Fruit fly (Drosophila melanogaster) whole organism, embryonic: ENCODE measurements around the gene Nse4.
A peak's percentile ranks its signal among the peaks of the same experiment; 100 is the strongest.

Source experiments
- Abd-B ChIP-seq: fragments of 200-800 bp; sonication (Bioruptor generic); optimal IDR thresholded peaks from 2 replicates; lab custom pipeline; 2018; ENCODE audit warnings: missing biosample characterization, mild to moderate bottlenecking, missing genetic modification characterization, moderate library complexity
- Aef1 ChIP-seq: fragments of 200-800 bp; sonication (Bioruptor generic); IDR thresholded peaks from 3 replicates; pipeline ENCODE4 v1.3.6; 2022; ENCODE audit warnings: missing biosample characterization, missing genetic modification characterization
- Bdp1 ChIP-seq: fragments of 200-800 bp; sonication (Bioruptor generic); optimal IDR thresholded peaks from 3 replicates; lab custom pipeline; 2016; ENCODE audit warnings: missing biosample characterization, missing genetic modification characterization
- CG10654 ChIP-seq: fragments of 200-800 bp; sonication (Bioruptor generic); optimal IDR thresholded peaks from 2 replicates; lab custom pipeline; 2016; ENCODE audit warnings: missing biosample characterization, missing genetic modification characterization
- CG11085 ChIP-seq: fragments of 200-800 bp; sonication (Bioruptor generic); IDR thresholded peaks from 2 replicates; pipeline ENCODE4 v1.3.6; 2022; ENCODE audit warnings: missing biosample characterization, missing genetic modification characterization
- CG11093 ChIP-seq: fragments of 200-800 bp; sonication (Bioruptor generic); IDR thresholded peaks from 3 replicates; pipeline ENCODE4 v1.3.6; 2022; ENCODE audit warnings: missing biosample characterization, missing genetic modification characterization
- CG12104 ChIP-seq: fragments of 200-800 bp; sonication (Bioruptor generic); optimal IDR thresholded peaks from 3 replicates; lab custom pipeline; 2016; ENCODE audit warnings: missing biosample characterization, missing genetic modification characterization
- CG13123 ChIP-seq: fragments of 200-800 bp; sonication (Bioruptor generic); optimal IDR thresholded peaks from 2 replicates; lab custom pipeline; 2016; ENCODE audit warnings: missing biosample characterization, missing genetic modification characterization
- CG14965 ChIP-seq: fragments of 200-800 bp; sonication (Bioruptor generic); optimal IDR thresholded peaks from 2 replicates; lab custom pipeline; 2016; ENCODE audit warnings: missing biosample characterization, missing genetic modification characterization, borderline replicate concordance
- CG15011 ChIP-seq: fragments of 200-800 bp; sonication (Bioruptor generic); optimal IDR thresholded peaks from 3 replicates; lab custom pipeline; 2018; ENCODE audit warnings: missing biosample characterization, mild to moderate bottlenecking, missing genetic modification characterization
- CG15073 ChIP-seq: fragments of 200-800 bp; sonication (Bioruptor generic); optimal IDR thresholded peaks from 2 replicates; lab custom pipeline; 2016; ENCODE audit warnings: missing biosample characterization, missing genetic modification characterization
- CG15696 ChIP-seq: fragments of 200-800 bp; sonication (Bioruptor generic); optimal IDR thresholded peaks from 2 replicates; lab custom pipeline; 2019; ENCODE audit warnings: missing biosample characterization, mild to moderate bottlenecking, missing genetic modification characterization, moderate library complexity
- CG17361 ChIP-seq: fragments of 200-800 bp; sonication (Bioruptor generic); IDR thresholded peaks from 3 replicates; pipeline ENCODE4 v1.3.6; 2022; ENCODE audit warnings: missing biosample characterization, missing genetic modification characterization
- CG18599 ChIP-seq: fragments of 200-800 bp; sonication (Bioruptor generic); optimal IDR thresholded peaks from 3 replicates; lab custom pipeline; 2017; ENCODE audit warnings: missing biosample characterization, missing genetic modification characterization, mild to moderate bottlenecking, moderate library complexity, missing genetic modification reagents
- CG2889 ChIP-seq: fragments of 200-800 bp; sonication (Bioruptor generic); IDR thresholded peaks from 3 replicates; pipeline ENCODE4 v1.3.6; 2022; ENCODE audit warnings: missing biosample characterization, missing genetic modification characterization
- CG31441 ChIP-seq: fragments of 200-800 bp; sonication (Bioruptor generic); IDR thresholded peaks from 2 replicates; pipeline ENCODE4 v1.3.6; 2022; ENCODE audit warnings: missing biosample characterization, missing genetic modification characterization
- CG33213 ChIP-seq: fragments of 200-800 bp; sonication (Bioruptor generic); optimal IDR thresholded peaks from 3 replicates; lab custom pipeline; 2016; ENCODE audit warnings: missing biosample characterization, missing genetic modification characterization
- D ChIP-seq, 2 experiments: fragments of 200-800 bp in 1 of 2; fragments of >200 bp in 1 of 2; sonication (Bioruptor generic) in 1 of 2; optimal IDR thresholded peaks; 2 replicates in 1 of 2; 3 replicates in 1 of 2; lab custom pipeline; 2017; ENCODE audit warnings: mild to moderate bottlenecking in 1 of 2, missing biosample characterization in 1 of 2, missing genetic modification characterization in 1 of 2, missing genetic modification reagents in 1 of 2
- Drgx ChIP-seq: fragments of 200-800 bp; sonication (Bioruptor generic); IDR thresholded peaks from 2 replicates; pipeline ENCODE4 v1.3.6; 2022; ENCODE audit warnings: missing biosample characterization, missing genetic modification characterization
- Eip74EF ChIP-seq, 2 experiments: fragments of 200-800 bp in 1 of 2; fragments of >200 bp in 1 of 2; sonication (Bioruptor generic) in 1 of 2; optimal IDR thresholded peaks; 2 replicates each; lab custom pipeline; 2017 to 2019; ENCODE audit warnings: missing biosample characterization in 2 of 2, missing genetic modification characterization in 2 of 2, mild to moderate bottlenecking in 1 of 2, moderate library complexity in 1 of 2
- Fer3 ChIP-seq: fragments of 200-800 bp; sonication (Bioruptor generic); optimal IDR thresholded peaks from 2 replicates; lab custom pipeline; 2018; ENCODE audit warnings: missing biosample characterization, mild to moderate bottlenecking, missing genetic modification characterization, moderate library complexity
- Hr3 ChIP-seq: fragments of 200-800 bp; sonication (Bioruptor generic); optimal IDR thresholded peaks from 3 replicates; lab custom pipeline; 2016; ENCODE audit warnings: missing biosample characterization, missing genetic modification characterization
- Lpt ChIP-seq: fragments of >200 bp; optimal IDR thresholded peaks from 2 replicates; lab custom pipeline; 2018; ENCODE audit warnings: missing biosample characterization, missing genetic modification characterization
- Mad ChIP-seq: fragments of 200-800 bp; sonication (Bioruptor generic); optimal IDR thresholded peaks from 2 replicates; lab custom pipeline; 2016; ENCODE audit warnings: missing biosample characterization, missing genetic modification characterization
- Six4 ChIP-seq: fragments of 200-800 bp; sonication (Bioruptor generic); optimal IDR thresholded peaks from 2 replicates; lab custom pipeline; 2016; ENCODE audit warnings: missing biosample characterization, missing genetic modification characterization
- Sox100B ChIP-seq: fragments of 200-800 bp; sonication (Bioruptor generic); optimal IDR thresholded peaks from 3 replicates; lab custom pipeline; 2018; ENCODE audit warnings: missing biosample characterization, mild to moderate bottlenecking, missing genetic modification characterization
- Sox102F ChIP-seq: fragments of 200-800 bp; sonication (Bioruptor generic); optimal IDR thresholded peaks from 2 replicates; lab custom pipeline; 2018; ENCODE audit warnings: missing biosample characterization, mild to moderate bottlenecking, missing genetic modification characterization, moderate library complexity
- TFAM ChIP-seq: fragments of 200-800 bp; sonication (Bioruptor generic); optimal IDR thresholded peaks from 2 replicates; lab custom pipeline; 2017; ENCODE audit warnings: missing biosample characterization, missing genetic modification characterization, inconsistent platforms
- Trl ChIP-seq, 3 experiments: fragments of >200 bp in 2 of 3; fragments of 200-800 bp in 1 of 3; sonication (Bioruptor generic) in 1 of 3; optimal IDR thresholded peaks; 2 replicates in 1 of 3; 3 replicates in 2 of 3; lab custom pipeline; 2016 to 2017; ENCODE audit warnings: missing biosample characterization in 1 of 3, missing genetic modification characterization in 1 of 3
- btn ChIP-seq: fragments of 200-800 bp; sonication (Bioruptor generic); optimal IDR thresholded peaks from 2 replicates; lab custom pipeline; 2016; ENCODE audit warnings: missing biosample characterization, missing genetic modification characterization
- cad ChIP-seq: fragments of >200 bp; optimal IDR thresholded peaks from 2 replicates; lab custom pipeline; 2017; ENCODE audit warnings: missing biosample characterization, missing genetic modification characterization
- cato ChIP-seq: fragments of 200-800 bp; sonication (Bioruptor generic); optimal IDR thresholded peaks from 2 replicates; lab custom pipeline; 2016; ENCODE audit warnings: missing biosample characterization, missing genetic modification characterization, borderline replicate concordance
- caup ChIP-seq: fragments of 200-800 bp; sonication (Bioruptor generic); optimal IDR thresholded peaks from 3 replicates; lab custom pipeline; 2017; ENCODE audit warnings: missing biosample characterization, mild to moderate bottlenecking, missing genetic modification characterization, moderate library complexity; ENCODE audit not compliant: severe bottlenecking
- danr ChIP-seq: fragments of 200-800 bp; sonication (Bioruptor generic); IDR thresholded peaks from 2 replicates; pipeline ENCODE4 v1.3.6; 2022; ENCODE audit warnings: missing biosample characterization, missing genetic modification characterization
- dmrt99B ChIP-seq: fragments of 200-800 bp; sonication (Bioruptor generic); optimal IDR thresholded peaks from 2 replicates; lab custom pipeline; 2018; ENCODE audit warnings: missing biosample characterization, mild to moderate bottlenecking, missing genetic modification characterization, moderate library complexity
- en ChIP-seq: fragments of 200-800 bp; sonication (Bioruptor generic); optimal IDR thresholded peaks from 2 replicates; lab custom pipeline; 2016; ENCODE audit warnings: missing biosample characterization, missing genetic modification characterization
- eyg ChIP-seq: fragments of 200-800 bp; sonication (Bioruptor generic); optimal IDR thresholded peaks from 3 replicates; lab custom pipeline; 2016; ENCODE audit warnings: missing biosample characterization, missing genetic modification characterization
- fd96Cb ChIP-seq: fragments of 200-800 bp; sonication (Bioruptor generic); optimal IDR thresholded peaks from 2 replicates; lab custom pipeline; 2018; ENCODE audit warnings: missing biosample characterization, mild to moderate bottlenecking, missing genetic modification characterization, moderate library complexity
- gem ChIP-seq: fragments of 200-800 bp; sonication (Bioruptor generic); optimal IDR thresholded peaks from 2 replicates; lab custom pipeline; 2019; ENCODE audit warnings: missing biosample characterization, mild to moderate bottlenecking, missing genetic modification characterization, moderate library complexity
- hbn ChIP-seq: fragments of 200-800 bp; sonication (Bioruptor generic); IDR thresholded peaks from 2 replicates; pipeline ENCODE4 v1.3.6; 2022; ENCODE audit warnings: missing biosample characterization, missing genetic modification characterization; ENCODE audit not compliant: partially characterized antibody
- luna ChIP-seq: fragments of 200-800 bp; sonication (Bioruptor generic); optimal IDR thresholded peaks from 2 replicates; lab custom pipeline; 2016; ENCODE audit warnings: missing biosample characterization, missing genetic modification characterization
- pfk ChIP-seq: fragments of 200-800 bp; sonication (Bioruptor generic); optimal IDR thresholded peaks from 2 replicates; lab custom pipeline; 2018; ENCODE audit warnings: missing biosample characterization, mild to moderate bottlenecking, missing genetic modification characterization, moderate library complexity
- ranshi ChIP-seq: fragments of 200-800 bp; sonication (Bioruptor generic); IDR thresholded peaks from 2 replicates; pipeline ENCODE4 v1.3.6; 2022; ENCODE audit warnings: missing biosample characterization, missing genetic modification characterization
- row ChIP-seq: fragments of 200-800 bp; sonication (Bioruptor generic); IDR thresholded peaks from 3 replicates; pipeline ENCODE4 v1.3.6; 2022; ENCODE audit warnings: missing biosample characterization, missing genetic modification characterization
- schlank ChIP-seq: fragments of 200-800 bp; sonication (Bioruptor generic); optimal IDR thresholded peaks from 2 replicates; lab custom pipeline; 2018; ENCODE audit warnings: missing biosample characterization, mild to moderate bottlenecking, missing genetic modification characterization
- sens ChIP-seq: fragments of 200-800 bp; sonication (Bioruptor generic); peaks from one replicate; lab custom pipeline; 2016; ENCODE audit warnings: missing biosample characterization, missing genetic modification characterization
- so ChIP-seq: fragments of 200-800 bp; sonication (Bioruptor generic); IDR thresholded peaks from 3 replicates; pipeline ENCODE4 v1.3.6; 2022; ENCODE audit warnings: missing biosample characterization, missing genetic modification characterization
- vvl ChIP-seq: fragments of 200-800 bp; sonication (Bioruptor generic); IDR thresholded peaks from 2 replicates; pipeline ENCODE4 v1.3.6; 2022; ENCODE audit warnings: missing biosample characterization, missing genetic modification characterization
- z ChIP-seq: fragments of 200-800 bp; sonication (Bioruptor generic); IDR thresholded peaks from 3 replicates; pipeline ENCODE4 v1.3.6; 2022; ENCODE audit warnings: missing biosample characterization, missing genetic modification characterization
- zen2 ChIP-seq: fragments of 200-800 bp; sonication (Bioruptor generic); IDR thresholded peaks from 3 replicates; pipeline ENCODE4 v1.3.6; 2022; ENCODE audit warnings: missing biosample characterization, missing genetic modification characterization; ENCODE audit not compliant: partially characterized antibody

The Nse4 gene

DNA sequence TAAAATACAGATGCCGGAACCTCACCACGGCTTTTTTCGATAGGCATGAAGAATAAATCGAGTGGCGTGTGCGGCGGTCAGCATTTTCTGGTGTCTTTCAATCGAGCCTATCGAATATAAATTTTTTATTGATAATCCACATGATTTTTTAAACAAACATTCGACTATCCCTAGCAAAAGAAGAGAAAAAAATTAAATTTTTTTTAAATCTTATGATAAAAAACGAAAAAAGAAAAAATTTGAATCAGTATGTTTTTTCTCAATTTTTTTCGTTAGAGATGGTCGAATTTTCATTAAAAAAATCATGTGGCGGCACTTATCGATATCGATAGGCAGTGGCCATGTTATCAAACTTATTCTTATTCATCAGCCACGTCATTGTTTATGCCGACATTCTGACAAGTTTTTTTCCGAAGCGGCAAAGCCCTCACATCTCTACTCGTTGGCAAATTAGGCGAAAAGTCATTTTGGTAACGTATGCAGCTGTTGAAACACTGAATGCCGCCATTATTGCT is 12.6 kb upstream of the Nse4 start, which contains the start of the genes SmB and KdelR (continued):
- TF ChIP-seq dmrt99B (tag; lab: Kevin White, UChicago) (no peak), zen2 (peak; percentile 66), gem (tag; lab: Kevin White, UChicago) (no peak), Trl (optimal IDR thresholded peaks at IDR 0.05; lab: Kevin White, UChicago) (no peak), Trl (GFP tag; optimal IDR thresholded peaks at IDR 0.05; lab: Kevin White, UChicago) (peak; percentile 24), luna (GFP tag; lab: Kevin White, UChicago) (no peak), btn (GFP tag; lab: Kevin White, UChicago) (no peak), CG33213 (GFP tag; lab: Kevin White, UChicago) (peak; percentile 4), CG31441 (GFP tag; lab: Robert Waterston, UW) (no peak; the same call in none of the 2 replicates), CG10654 (no peak), CG13123 (GFP tag; lab: Kevin White, UChicago) (no peak), Sox100B (GFP tag; lab: Kevin White, UChicago) (peak; percentile 48), Aef1 (GFP tag; lab: Robert Waterston, UW) (no peak), Sox102F (GFP tag; lab: Kevin White, UChicago) (no peak), sens (GFP tag; lab: Kevin White, UChicago) (peak; percentile 81), pfk (GFP tag; lab: Kevin White, UChicago) (peak; percentile 25), Hr3 (GFP tag; lab: Kevin White, UChicago) (no peak), Lpt (GFP tag; lab: Kevin White, UChicago) (no peak), CG11093 (GFP tag; lab: Robert Waterston, UW) (no peak), Abd-B (GFP tag; lab: Kevin White, UChicago) (no peak), so (GFP tag; lab: Robert Waterston, UW) (no peak), eyg (GFP tag; lab: Kevin White, UChicago) (no peak), vvl (GFP tag; lab: Robert Waterston, UW) (0 out of 2 replicates have a peak, but pooled peaks have one; percentile 6), Drgx (GFP tag; lab: Robert Waterston, UW) (no peak), hbn (GFP tag; lab: Robert Waterston, UW) (peak; percentile 71), CG18599 (GFP tag; lab: Kevin White, UChicago) (no peak), Eip74EF (GFP tag; optimal IDR thresholded peaks at IDR 0.05; lab: Kevin White, UChicago) (no peak), danr (GFP tag; lab: Robert Waterston, UW) (no peak), CG14965 (no peak), Fer3 (no peak), CG15011 (GFP tag; lab: Kevin White, UChicago) (no peak), z (GFP tag; lab: Robert Waterston, UW) (no peak), CG15696 (no peak), row (GFP tag; lab: Robert Waterston, UW) (no peak; the same call in none of the 3 replicates), TFAM (GFP tag; lab: Kevin White, UChicago) (no peak), Bdp1 (GFP tag; lab: Kevin White, UChicago) (no peak), CG11085 (no peak), Six4 (GFP tag; lab: Kevin White, UChicago) (no peak), cad (GFP tag; lab: Kevin White, UChicago) (no peak), CG17361 (GFP tag; lab: Robert Waterston, UW) (peak; percentile 60; the same call in 2 of the 3 replicates), en (GFP tag; lab: Kevin White, UChicago) (no peak), CG15073 (no peak), ranshi (GFP tag; lab: Robert Waterston, UW) (no peak), schlank (no peak), Mad (GFP tag; lab: Kevin White, UChicago) (no peak), CG12104 (no peak), caup (GFP tag; lab: Kevin White, UChicago) (no peak), fd96Cb (tag; lab: Kevin White, UChicago) (no peak), cato (GFP tag; lab: Kevin White, UChicago) (no peak), CG2889 (GFP tag; lab: Robert Waterston, UW) (no peak), D (optimal IDR thresholded peaks at IDR 0.05; lab: Kevin White, UChicago) (no peak), D (GFP tag; optimal IDR thresholded peaks at IDR 0.05; lab: Kevin White, UChicago) (no peak)
